Fruit fly (Drosophila melanogaster) whole organism, wandering third instar larva: ENCODE measurements around the gene snRNP-U1-C.

Experiments used
- Myc ChIP-seq: fragments of >200 bp; optimal IDR thresholded peaks from 2 replicates; lab custom pipeline; 2017
- Sp1 ChIP-seq: fragments of 200-800 bp; sonication (Bioruptor generic); optimal IDR thresholded peaks from 3 replicates; lab custom pipeline; 2019; ENCODE audit warnings: missing biosample characterization, mild to moderate bottlenecking, missing genetic modification characterization, moderate library complexity
- h ChIP-seq: fragments of 200-800 bp; sonication (Bioruptor generic); optimal IDR thresholded peaks from 3 replicates; lab custom pipeline; 2016; ENCODE audit warnings: missing biosample characterization, mild to moderate bottlenecking, missing genetic modification characterization
- lola ChIP-seq: fragments of >200 bp; optimal IDR thresholded peaks from 2 replicates; lab custom pipeline; 2017; ENCODE audit warnings: missing biosample characterization, missing genetic modification characterization

- no peak for TF ChIP-seq h
- no peak for TF ChIP-seq lola (GFP tag; lab: Kevin White, UChicago)
- no peak for TF ChIP-seq Sp1 (GFP tag; lab: Kevin White, UChicago)
- TF ChIP-seq Myc = no peak
These were observed 14.9 kb upstream of the snRNP-U1-C start for dm6 chr3R:18998370-18998769.
